Fruit fly (Drosophila melanogaster): Measurements from ENCODE around the gene ppk27.

ppk27 gene

DNA sequence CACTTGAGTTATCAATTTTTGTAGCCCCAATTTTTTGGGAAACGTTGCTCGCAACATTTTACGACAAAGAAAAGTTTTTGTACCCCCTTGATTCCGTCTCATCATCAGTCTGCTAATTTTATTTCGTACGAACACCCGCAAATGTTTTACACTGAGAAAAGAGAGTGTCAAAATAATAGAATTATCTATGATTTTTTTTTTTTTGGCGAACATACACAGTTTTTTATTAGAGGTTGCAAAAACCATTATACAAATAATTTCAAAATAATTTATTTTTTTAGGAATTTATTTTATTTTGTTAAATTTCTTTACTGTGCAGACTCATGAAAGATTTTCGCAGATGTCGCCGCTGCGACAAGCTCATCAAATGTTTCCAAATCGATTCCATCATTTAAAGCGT lies 43.5 kb upstream of the ppk27 start:
- TF ChIP-seq CG7745 (tag; optimal IDR thresholded peaks at IDR 0.05), result no peak
- peak; percentile 34 for TF ChIP-seq CG6689 (GFP tag; IDR thresholded peaks at IDR 0.05)
- TF ChIP-seq sc (optimal IDR thresholded peaks at IDR 0.05), result no peak
- TF ChIP-seq sc (GFP tag; optimal IDR thresholded peaks at IDR 0.05), result no peak
- TF ChIP-seq CG18619 (GFP tag; optimal IDR thresholded peaks at IDR 0.05), result no peak
- 0 out of 2 replicates have a peak, but pooled peaks have one; percentile 25 for TF ChIP-seq ranshi (GFP tag; IDR thresholded peaks at IDR 0.05)
- no peak for TF ChIP-seq dm (GFP tag; optimal IDR thresholded peaks at IDR 0.05)
- 0 out of 2 replicates have a peak, but pooled peaks have one; percentile 9 for TF ChIP-seq CG31441 (GFP tag; IDR thresholded peaks at IDR 0.05)
- TF ChIP-seq oc (tag; optimal IDR thresholded peaks at IDR 0.05), result no peak
- TF ChIP-seq gsb (GFP tag; IDR thresholded peaks at IDR 0.05), result no peak
- TF ChIP-seq gcm2 (GFP tag; optimal IDR thresholded peaks at IDR 0.05), result no peak
- no peak for TF ChIP-seq CG13296 (GFP tag; optimal IDR thresholded peaks at IDR 0.05)
- TF ChIP-seq esg (GFP tag; conservative IDR thresholded peaks at IDR 0.05), result no peak
- no peak for TF ChIP-seq Gsc (GFP tag; IDR thresholded peaks at IDR 0.05)
- peak; percentile 5 for TF ChIP-seq CG2120 (GFP tag; optimal IDR thresholded peaks at IDR 0.05)
- no peak for TF ChIP-seq CG18476 (GFP tag; optimal IDR thresholded peaks at IDR 0.05)
- no peak for TF ChIP-seq dmrt11E (tag; optimal IDR thresholded peaks at IDR 0.05)
- TF ChIP-seq Ada2b (GFP tag; IDR thresholded peaks at IDR 0.05), result 0 out of 2 replicates have a peak, but pooled peaks have one; percentile 37
- peak; percentile 28 for TF ChIP-seq CG30403 (GFP tag; optimal IDR thresholded peaks at IDR 0.05)
- no peak for TF ChIP-seq CG31388 (GFP tag; optimal IDR thresholded peaks at IDR 0.05)
- peak; percentile 27 for TF ChIP-seq D19A (tag; optimal IDR thresholded peaks at IDR 0.05)
- TF ChIP-seq hbn (GFP tag; IDR thresholded peaks at IDR 0.05; ENCODE audit: partially characterized antibody), result no peak
- peak; percentile 3 for TF ChIP-seq Ssrp (tag; optimal IDR thresholded peaks at IDR 0.05)
- peak; percentile 51 for TF ChIP-seq gem (tag; optimal IDR thresholded peaks at IDR 0.05)
- no peak for TF ChIP-seq CG14860 (GFP tag; IDR thresholded peaks at IDR 0.05; ENCODE audit: partially characterized antibody)
- TF ChIP-seq CG17385 (GFP tag; optimal IDR thresholded peaks at IDR 0.05), result peak; percentile 2
- no peak for TF ChIP-seq Ets65A (GFP tag)
- TF ChIP-seq h (optimal IDR thresholded peaks at IDR 0.05), result no peak
- TF ChIP-seq CG14710 (tag; optimal IDR thresholded peaks at IDR 0.05), result no peak
- TF ChIP-seq bab2 (GFP tag; optimal IDR thresholded peaks at IDR 0.05), result no peak
- no peak for TF ChIP-seq HHEX (GFP tag; optimal IDR thresholded peaks at IDR 0.05)
- no peak for TF ChIP-seq sd (tag; optimal IDR thresholded peaks at IDR 0.05)
- TF ChIP-seq Mrtf (GFP tag; IDR thresholded peaks at IDR 0.05), result no peak
- no peak for TF ChIP-seq ewg (GFP tag; optimal IDR thresholded peaks at IDR 0.05)
- TF ChIP-seq Hr51 (GFP tag; optimal IDR thresholded peaks at IDR 0.05), result peak in 1 of 2 experiments; percentile 42
- TF ChIP-seq Stat92E (GFP tag; optimal IDR thresholded peaks at IDR 0.05), result no peak
- peak; percentile 4 for TF ChIP-seq Xbp1 (GFP tag; optimal IDR thresholded peaks at IDR 0.05)
- TF ChIP-seq grau (tag; optimal IDR thresholded peaks at IDR 0.05), result peak; percentile 11
- no peak for TF ChIP-seq sr (GFP tag; IDR thresholded peaks at IDR 0.05)
- no peak for TF ChIP-seq CG33213 (GFP tag; optimal IDR thresholded peaks at IDR 0.05)
- no peak for TF ChIP-seq org-1 (GFP tag; optimal IDR thresholded peaks at IDR 0.05)
- peak; percentile 41; the same call in 1 of the 2 replicates for TF ChIP-seq CG17328 (GFP tag; IDR thresholded peaks at IDR 0.05)
- TF ChIP-seq prd (optimal IDR thresholded peaks at IDR 0.05), result no peak
- TF ChIP-seq prd (GFP tag; IDR thresholded peaks at IDR 0.05), result 0 out of 3 replicates have a peak, but pooled peaks have one; percentile 25
- TF ChIP-seq Hr3 (GFP tag; optimal IDR thresholded peaks at IDR 0.05), result peak; percentile 7
- no peak for TF ChIP-seq E2f1 (GFP tag; IDR thresholded peaks at IDR 0.05)
- no peak for TF ChIP-seq pho (GFP tag; optimal IDR thresholded peaks at IDR 0.05)
- peak; percentile 38; the same call in 1 of the 2 replicates for TF ChIP-seq CG14014 (GFP tag; IDR thresholded peaks at IDR 0.05)
- no peak for TF ChIP-seq exex (tag; optimal IDR thresholded peaks at IDR 0.05)
- TF ChIP-seq Sox102F (GFP tag; optimal IDR thresholded peaks at IDR 0.05), result peak; percentile 42
- TF ChIP-seq da (GFP tag; optimal IDR thresholded peaks at IDR 0.05), result no peak
- TF ChIP-seq tio (GFP tag; optimal IDR thresholded peaks at IDR 0.05), result peak; percentile 16
